Worm (Caenorhabditis elegans): ENCODE results near the gene F19B10.4.

The F19B10.4 gene

DNA sequence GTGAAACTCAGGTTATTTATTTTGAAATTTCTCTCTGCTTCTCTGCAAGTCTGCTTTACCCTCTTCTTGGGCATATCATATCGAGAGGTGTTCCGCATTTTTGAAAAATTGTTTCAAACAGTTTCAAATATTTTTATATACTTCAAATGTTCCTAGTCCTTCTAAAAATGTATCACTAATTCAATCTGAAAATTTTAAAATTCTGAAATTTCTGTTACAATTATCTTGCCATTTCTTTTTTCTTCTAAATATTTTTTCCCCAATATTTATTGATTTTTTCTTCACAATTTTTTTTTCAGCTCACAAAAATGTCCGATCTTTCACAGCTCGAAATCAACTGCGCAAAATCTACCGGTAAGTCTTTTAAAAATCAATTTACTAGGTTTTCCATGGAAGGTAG is at the start of gene F19B10.4:
Gene F19B10.4, plus strand, starts transcription at position 301 of the 400 bp plus-strand sequence.
- TF ChIP-seq him-1 (tag; optimal IDR thresholded peaks at IDR 0.05) (no peak), W03F9.2 (tag; optimal IDR thresholded peaks at IDR 0.05) (no peak), dao-5 (tag; optimal IDR thresholded peaks at IDR 0.05) (no peak)

DNA sequence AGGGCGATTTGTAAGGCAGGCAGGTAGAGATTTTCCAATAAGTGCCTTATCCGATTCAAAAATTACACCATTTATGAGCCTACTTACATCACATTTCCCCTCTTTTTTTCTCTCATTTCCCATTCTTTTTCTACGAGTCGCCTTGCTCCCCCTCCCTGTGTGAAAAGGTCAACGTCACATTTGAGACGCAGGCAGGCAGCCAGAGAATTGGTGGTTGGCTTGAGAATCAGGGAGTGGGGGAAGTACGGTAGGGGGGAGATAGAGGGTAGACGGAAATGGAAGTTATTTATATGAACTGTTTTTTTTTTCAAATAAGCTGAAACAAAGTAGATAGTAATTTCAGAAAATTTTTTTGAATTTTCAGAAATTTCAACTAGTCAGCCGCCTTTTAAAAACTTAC is 43.3 kb upstream of the F19B10.4 start:
- TF ChIP-seq him-1 (tag; optimal IDR thresholded peaks at IDR 0.05) (no peak), W03F9.2 (tag; optimal IDR thresholded peaks at IDR 0.05) (no peak), dao-5 (tag; optimal IDR thresholded peaks at IDR 0.05) (no peak)

DNA sequence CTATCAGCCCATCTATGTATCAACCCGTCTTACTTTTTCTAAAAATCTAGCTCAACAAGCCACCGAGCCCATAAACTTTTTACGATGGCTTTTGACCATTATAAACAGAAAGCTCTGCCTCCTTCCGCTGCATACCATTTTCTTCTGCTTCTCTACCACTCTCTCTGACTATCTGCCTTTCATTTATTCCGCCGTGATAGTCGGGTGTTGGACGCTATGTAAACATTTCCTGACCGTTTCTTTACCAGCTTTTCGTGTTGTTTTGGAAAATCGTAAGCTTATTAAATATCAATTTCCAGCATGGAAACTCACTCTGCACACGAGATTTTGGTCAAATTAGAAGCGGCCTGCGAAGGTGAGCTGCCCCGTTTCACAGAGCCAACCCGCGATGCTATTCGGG is 42.4 kb upstream of the F19B10.4 start, which contains the start of gene F40E12.1:
Gene F40E12.1, plus strand, starts transcription at position 301 of the 400 bp plus-strand sequence.
- TF ChIP-seq dao-5 (tag; optimal IDR thresholded peaks at IDR 0.05) (no peak), him-1 (tag; optimal IDR thresholded peaks at IDR 0.05) (no peak), W03F9.2 (tag; optimal IDR thresholded peaks at IDR 0.05) (no peak)

DNA sequence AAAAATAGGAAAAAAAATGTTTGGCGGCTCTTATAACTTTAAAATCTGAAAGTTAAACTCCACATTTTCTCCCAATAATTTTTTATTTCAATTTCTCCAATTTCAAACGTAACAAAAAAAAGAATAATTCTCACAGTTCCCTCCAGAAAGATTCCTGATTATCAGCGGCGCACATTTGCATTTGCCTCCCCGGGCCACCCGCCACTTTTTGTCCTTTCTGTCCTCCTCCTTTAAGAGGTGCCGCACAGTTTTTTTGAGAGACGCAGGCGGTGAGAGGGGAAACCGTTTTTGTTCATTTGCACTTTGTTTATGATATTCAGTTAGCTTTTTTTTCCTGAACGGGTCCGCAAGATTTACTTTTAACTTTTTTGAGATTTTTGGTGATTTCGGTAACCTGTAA is 39.0 kb upstream of the F19B10.4 start:
- TF ChIP-seq him-1 (tag; optimal IDR thresholded peaks at IDR 0.05), result no peak
- TF ChIP-seq dao-5 (tag; optimal IDR thresholded peaks at IDR 0.05), result no peak
- no peak for TF ChIP-seq W03F9.2 (tag; optimal IDR thresholded peaks at IDR 0.05)

DNA sequence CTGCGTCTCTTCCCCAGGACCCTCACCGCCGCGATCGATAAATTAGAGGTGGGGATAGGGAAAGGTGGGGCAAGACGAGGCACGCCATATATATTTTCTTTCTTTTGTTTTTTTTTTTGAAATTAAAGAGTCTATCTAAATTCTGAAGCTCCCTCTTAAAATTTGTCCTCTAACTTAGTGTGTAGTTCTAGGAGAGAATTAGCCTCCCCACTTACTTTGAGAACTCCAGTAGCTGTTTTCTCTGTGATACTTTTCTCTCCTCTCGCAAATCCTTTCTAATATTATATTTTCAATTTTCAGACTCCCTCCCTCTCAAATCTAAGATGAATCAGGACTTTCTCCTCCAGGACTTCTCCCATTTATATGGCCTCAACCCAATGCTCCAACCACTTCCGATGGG is 37.9 kb upstream of the F19B10.4 start, which contains the start of gene M151.7:
Gene M151.7, plus strand, starts transcription at position 301 of the 400 bp plus-strand sequence.
- TF ChIP-seq him-1 (tag; optimal IDR thresholded peaks at IDR 0.05) (no peak), dao-5 (tag; optimal IDR thresholded peaks at IDR 0.05) (no peak), W03F9.2 (tag; optimal IDR thresholded peaks at IDR 0.05) (no peak)

DNA sequence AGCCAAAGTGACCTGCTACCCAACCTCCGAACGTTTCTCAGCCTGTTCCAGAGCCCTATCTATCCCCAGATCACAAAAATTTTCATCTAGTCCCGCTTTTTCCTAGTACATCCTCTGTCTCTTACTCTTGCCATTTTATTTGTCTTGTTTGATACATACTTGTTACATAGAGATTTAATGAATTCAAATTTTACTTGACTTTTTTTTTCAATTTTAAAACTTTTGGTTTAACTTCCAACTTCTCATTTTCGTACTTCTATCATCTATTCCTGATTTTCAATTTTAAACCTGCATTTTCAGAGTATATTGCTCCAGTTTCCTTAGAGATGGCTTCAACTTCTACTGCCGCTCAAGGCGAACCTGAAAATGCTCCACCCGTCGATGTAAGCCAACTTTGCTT is 33.0 kb upstream of the F19B10.4 start, which contains the start of gene M151.3:
Gene M151.3, plus strand, starts transcription at position 301 of the 400 bp plus-strand sequence.
- TF ChIP-seq him-1 (tag; optimal IDR thresholded peaks at IDR 0.05), result no peak
- TF ChIP-seq dao-5 (tag; optimal IDR thresholded peaks at IDR 0.05), result no peak
- TF ChIP-seq W03F9.2 (tag; optimal IDR thresholded peaks at IDR 0.05), result no peak

DNA sequence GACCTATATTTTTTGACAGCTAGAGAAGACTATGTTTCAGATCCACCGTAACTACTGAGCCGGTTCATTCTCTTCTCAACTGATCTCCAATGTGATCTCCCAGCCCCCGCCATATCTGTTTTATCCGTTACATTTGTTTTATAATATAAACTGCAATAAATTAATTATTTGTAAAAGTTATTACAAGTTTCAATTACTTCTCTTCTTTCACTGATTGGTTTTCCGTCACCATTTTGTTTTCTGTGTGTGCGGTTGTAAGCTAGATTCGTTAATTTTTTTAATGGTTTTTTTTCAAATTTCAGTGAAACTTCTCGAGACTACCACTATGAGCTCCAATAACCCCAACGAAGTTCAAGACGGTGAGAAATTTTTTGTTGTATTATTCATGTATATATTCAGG is 29.1 kb upstream of the F19B10.4 start, which contains the start of gene M151.2:
Gene M151.2, plus strand, starts transcription at position 301 of the 400 bp plus-strand sequence.
- TF ChIP-seq W03F9.2 (tag; optimal IDR thresholded peaks at IDR 0.05) (no peak), dao-5 (tag; optimal IDR thresholded peaks at IDR 0.05) (no peak), him-1 (tag; optimal IDR thresholded peaks at IDR 0.05) (no peak)

DNA sequence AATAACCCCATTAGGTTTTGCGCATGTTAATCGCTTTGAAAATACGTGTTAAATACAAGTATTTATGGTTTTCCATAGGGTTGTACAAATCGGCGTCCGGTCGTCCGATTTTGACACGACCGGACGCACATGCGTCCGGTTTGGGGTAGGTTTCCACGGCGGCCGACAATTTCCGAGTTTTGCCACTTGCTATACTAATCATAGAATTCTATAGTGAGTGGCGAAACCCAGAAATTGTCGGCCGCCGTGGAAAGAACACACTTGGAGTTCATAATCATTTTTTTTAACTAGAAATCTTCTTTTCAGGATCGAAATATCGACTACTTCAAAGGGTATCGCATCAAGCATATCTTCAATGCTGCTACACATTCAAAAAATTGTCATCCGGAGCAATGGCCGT is 25.1 kb upstream of the F19B10.4 start:
- TF ChIP-seq him-1 (tag; optimal IDR thresholded peaks at IDR 0.05), result no peak
- no peak for TF ChIP-seq W03F9.2 (tag; optimal IDR thresholded peaks at IDR 0.05)
- TF ChIP-seq dao-5 (tag; optimal IDR thresholded peaks at IDR 0.05), result no peak

DNA sequence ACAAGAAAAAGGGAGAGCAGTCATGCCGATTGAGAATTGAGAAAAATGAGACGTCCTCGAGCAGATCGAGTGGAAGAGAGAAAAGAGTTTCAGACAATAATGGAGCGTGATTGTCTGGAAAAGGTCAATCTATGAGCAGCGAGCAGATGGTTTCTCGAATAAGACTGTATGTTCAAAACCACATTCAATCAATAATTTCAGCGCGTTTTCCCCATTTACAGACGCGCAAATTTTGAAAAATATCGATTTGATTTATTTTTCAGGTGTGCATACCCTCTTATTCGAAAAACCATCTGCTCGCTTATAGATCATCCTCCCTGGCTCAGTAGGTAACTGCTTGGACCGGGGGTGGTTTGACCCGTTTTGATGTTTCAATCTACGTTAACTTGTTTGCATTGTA is 20.6 kb upstream of the F19B10.4 start, which contains the start of gene fbxb-31:
Gene fbxb-31, minus strand, starts transcription at position 101 of the 400 bp plus-strand sequence.
- no peak for TF ChIP-seq W03F9.2 (tag; optimal IDR thresholded peaks at IDR 0.05)
- no peak for TF ChIP-seq him-1 (tag; optimal IDR thresholded peaks at IDR 0.05)
- no peak for TF ChIP-seq dao-5 (tag; optimal IDR thresholded peaks at IDR 0.05)

DNA sequence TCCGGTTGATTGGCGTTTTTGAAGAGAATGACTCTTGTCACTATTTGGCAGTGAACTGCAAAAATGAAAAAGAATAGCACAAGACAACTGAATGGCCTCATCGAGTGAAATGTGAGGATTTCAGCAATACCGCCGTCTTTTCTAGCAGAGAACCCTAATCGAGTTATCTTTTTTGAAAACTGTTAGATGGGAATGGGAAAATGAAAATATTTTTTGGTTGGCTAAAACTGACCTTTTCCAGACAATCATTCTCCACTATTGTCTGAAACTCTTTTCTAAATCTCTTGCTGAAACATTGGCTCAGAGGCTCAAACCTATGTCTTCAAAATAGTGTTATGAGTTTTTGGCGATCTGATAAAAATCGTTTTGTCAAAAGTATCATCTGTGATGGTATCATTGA is 19.7 kb upstream of the F19B10.4 start, which contains the start of gene M151.10:
Gene M151.10, minus strand, starts transcription at position 101 of the 400 bp plus-strand sequence.
- TF ChIP-seq dao-5 (tag; optimal IDR thresholded peaks at IDR 0.05) (no peak), him-1 (tag; optimal IDR thresholded peaks at IDR 0.05) (no peak), W03F9.2 (tag; optimal IDR thresholded peaks at IDR 0.05) (no peak)

DNA sequence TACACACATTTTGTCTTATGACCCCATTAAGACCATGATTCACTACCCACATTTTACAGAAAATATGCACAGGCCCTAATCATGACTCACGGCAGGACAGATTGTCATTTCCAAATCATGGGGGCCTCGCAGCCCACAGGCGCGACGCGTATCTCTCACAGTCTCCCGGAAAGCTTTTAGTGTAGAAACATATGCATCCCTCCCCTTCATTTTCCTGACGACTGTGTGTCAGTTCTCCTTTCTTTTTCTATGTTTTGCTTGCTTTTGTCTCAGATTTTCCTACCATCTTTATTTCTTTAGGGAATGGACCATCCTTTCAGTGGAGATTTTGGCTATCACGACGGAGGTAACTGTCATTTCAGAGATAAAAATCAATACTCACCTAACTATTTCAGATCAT is 18.7 kb upstream of the F19B10.4 start, which contains the start of gene M151.1:
Gene M151.1, plus strand, starts transcription at position 301 of the 400 bp plus-strand sequence.
- TF ChIP-seq W03F9.2 (tag; optimal IDR thresholded peaks at IDR 0.05) (no peak), dao-5 (tag; optimal IDR thresholded peaks at IDR 0.05) (no peak), him-1 (tag; optimal IDR thresholded peaks at IDR 0.05) (no peak)

DNA sequence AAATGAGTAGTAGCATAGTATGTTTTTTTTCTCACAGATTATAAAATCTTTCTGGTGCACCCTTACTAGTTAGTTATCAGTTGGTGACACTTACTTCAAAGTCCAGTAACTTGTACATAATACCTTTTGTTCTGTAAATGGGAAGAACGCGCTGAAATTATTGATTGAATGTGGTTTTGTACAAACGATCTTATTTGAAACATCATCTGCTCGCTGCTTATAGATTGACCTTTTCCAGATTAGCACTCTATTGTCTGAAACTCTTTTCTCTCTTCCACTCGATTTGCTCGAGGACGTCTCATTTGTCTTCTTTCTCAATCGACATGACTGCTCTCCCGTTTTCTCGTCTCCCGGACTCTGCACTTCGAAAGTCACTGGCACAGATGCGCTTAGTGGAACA is 12.8 kb upstream of the F19B10.4 start, which contains the start of gene fbxb-33:
Gene fbxb-33, plus strand, starts transcription at position 301 of the 400 bp plus-strand sequence.
- TF ChIP-seq W03F9.2 (tag; optimal IDR thresholded peaks at IDR 0.05), result no peak
- no peak for TF ChIP-seq dao-5 (tag; optimal IDR thresholded peaks at IDR 0.05)
- TF ChIP-seq him-1 (tag; optimal IDR thresholded peaks at IDR 0.05), result no peak

DNA sequence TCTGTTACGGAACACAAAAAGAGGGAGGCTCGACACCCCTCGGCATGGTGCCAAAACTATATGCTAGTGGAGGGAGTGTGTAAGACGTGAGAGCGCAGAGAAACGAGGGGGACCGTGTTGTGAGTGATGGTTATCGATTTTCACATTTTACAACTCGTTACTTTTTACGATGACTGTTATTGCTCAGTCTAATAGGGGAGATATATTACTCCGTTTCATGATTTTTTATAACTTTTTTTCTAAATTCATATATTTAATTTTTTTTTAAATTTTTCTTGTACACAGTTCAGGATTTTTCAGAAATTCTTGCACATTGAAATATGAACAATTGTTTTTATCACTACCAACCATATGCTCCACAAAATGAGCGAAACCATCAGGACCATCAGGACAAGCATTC is 4.5 kb upstream of the F19B10.4 start, which contains the start of gene F19B10.5:
Gene F19B10.5, plus strand, starts transcription at position 301 of the 400 bp plus-strand sequence.
- TF ChIP-seq him-1 (tag; optimal IDR thresholded peaks at IDR 0.05), result no peak
- TF ChIP-seq dao-5 (tag; optimal IDR thresholded peaks at IDR 0.05), result no peak
- no peak for TF ChIP-seq W03F9.2 (tag; optimal IDR thresholded peaks at IDR 0.05)

DNA sequence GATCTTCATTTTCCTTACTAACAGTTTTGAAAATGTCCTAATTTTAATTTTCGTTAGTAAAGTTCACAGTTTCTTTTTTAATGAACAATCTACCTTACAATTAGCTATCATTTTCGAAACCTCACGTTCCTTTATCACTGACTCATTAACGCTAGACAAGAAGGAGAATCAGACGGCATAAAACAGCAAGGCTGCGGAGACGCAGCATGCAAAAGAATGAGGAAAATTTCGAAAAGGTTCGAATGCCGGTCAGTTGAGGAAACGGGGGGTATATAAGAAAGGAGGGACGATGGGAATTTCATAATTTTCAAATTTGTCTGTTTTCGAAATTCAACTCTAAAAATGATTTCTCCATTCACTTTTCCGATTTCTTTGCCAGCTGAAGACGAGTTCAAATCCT is 2.1 kb downstream of the F19B10.4 start, which contains the start of gene F19B10.13:
Gene F19B10.13, plus strand, starts transcription at position 343 of the 400 bp plus-strand sequence.
- no peak for TF ChIP-seq dao-5 (tag; optimal IDR thresholded peaks at IDR 0.05)
- no peak for TF ChIP-seq W03F9.2 (tag; optimal IDR thresholded peaks at IDR 0.05)
- TF ChIP-seq him-1 (tag; optimal IDR thresholded peaks at IDR 0.05), result no peak

DNA sequence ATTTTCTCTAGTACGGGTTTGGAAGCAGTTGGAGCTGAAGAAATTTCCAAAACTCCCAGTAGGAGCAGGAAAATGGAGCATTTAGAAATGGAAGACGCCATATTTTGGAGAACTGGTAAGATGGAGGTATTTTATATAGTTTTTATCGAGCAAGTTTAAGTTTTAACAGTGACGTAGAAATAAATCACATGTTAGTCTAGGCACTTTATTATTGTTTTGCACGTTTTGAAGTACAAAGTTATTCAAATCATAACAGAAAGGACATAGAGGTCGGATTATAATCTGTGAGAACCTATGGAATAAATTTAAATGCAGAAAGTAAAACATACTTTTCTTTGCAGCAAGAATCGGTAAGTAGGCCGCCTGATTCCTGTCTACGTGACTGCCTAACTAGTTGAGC is 3.9 kb downstream of the F19B10.4 start, which contains the start of gene F19B10.6:
Gene F19B10.6, minus strand, starts transcription at position 101 of the 400 bp plus-strand sequence.
- TF ChIP-seq W03F9.2 (tag; optimal IDR thresholded peaks at IDR 0.05), result no peak
- no peak for TF ChIP-seq him-1 (tag; optimal IDR thresholded peaks at IDR 0.05)
- no peak for TF ChIP-seq dao-5 (tag; optimal IDR thresholded peaks at IDR 0.05)
